Fruit fly (Drosophila melanogaster) whole organism: Measurements from ENCODE around the gene lmd.

Experiments
- CG8478 ChIP-seq: fragments of >200 bp; optimal IDR thresholded peaks from 2 replicates; lab custom pipeline; 2018; ENCODE audit warnings: inconsistent platforms
- Dll ChIP-seq: fragments of >200 bp; optimal IDR thresholded peaks from 2 replicates; lab custom pipeline; 2017
- EcR ChIP-seq, 2 experiments: fragments of >200 bp; optimal IDR thresholded peaks; 2 replicates each; lab custom pipeline; 2017; ENCODE audit warnings: missing biosample characterization in 2 of 2, missing genetic modification characterization in 2 of 2, missing genetic modification reagents in 2 of 2
- pan ChIP-seq: fragments of >200 bp; optimal IDR thresholded peaks from 2 replicates; lab custom pipeline; 2017
- psq ChIP-seq: fragments of >200 bp; optimal IDR thresholded peaks from 2 replicates; lab custom pipeline; 2017
- usp ChIP-seq: fragments of >200 bp; optimal IDR thresholded peaks from 2 replicates; lab custom pipeline; 2017; ENCODE audit warnings: missing biosample characterization, missing genetic modification characterization, mixed read lengths

Gene lmd

DNA sequence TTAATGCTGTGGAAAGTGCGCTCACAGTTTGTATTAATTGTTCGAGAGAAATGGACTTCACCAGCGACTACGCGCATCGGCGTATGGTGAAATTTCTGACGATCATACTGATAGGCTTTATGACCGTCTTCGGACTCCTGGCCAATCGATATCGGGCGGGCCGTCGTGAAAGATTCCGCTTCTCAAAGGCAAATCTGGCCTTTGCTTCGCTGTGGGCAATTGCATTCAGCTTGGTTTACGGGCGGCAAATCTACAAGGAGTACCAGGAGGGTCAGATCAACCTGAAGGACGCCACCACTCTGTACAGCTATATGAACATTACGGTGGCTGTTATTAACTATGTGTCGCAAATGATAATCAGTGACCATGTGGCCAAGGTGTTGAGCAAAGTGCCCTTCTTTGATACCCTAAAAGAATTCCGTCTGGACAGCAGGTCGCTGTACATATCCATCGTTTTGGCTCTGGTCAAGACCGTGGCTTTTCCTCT lies 25.2 kb upstream of the lmd start, which contains the start of gene Gr94a:
TSS of gene Gr94a (plus strand) at position 51 of the 487 bp plus-strand sequence.
- TF ChIP-seq pan (no peak), EcR (GFP tag; optimal IDR thresholded peaks at IDR 0.05; lab: Kevin White, UChicago) (no peak), psq (no peak), usp (GFP tag; lab: Kevin White, UChicago) (no peak), Dll (no peak), CG8478 (no peak)

DNA sequence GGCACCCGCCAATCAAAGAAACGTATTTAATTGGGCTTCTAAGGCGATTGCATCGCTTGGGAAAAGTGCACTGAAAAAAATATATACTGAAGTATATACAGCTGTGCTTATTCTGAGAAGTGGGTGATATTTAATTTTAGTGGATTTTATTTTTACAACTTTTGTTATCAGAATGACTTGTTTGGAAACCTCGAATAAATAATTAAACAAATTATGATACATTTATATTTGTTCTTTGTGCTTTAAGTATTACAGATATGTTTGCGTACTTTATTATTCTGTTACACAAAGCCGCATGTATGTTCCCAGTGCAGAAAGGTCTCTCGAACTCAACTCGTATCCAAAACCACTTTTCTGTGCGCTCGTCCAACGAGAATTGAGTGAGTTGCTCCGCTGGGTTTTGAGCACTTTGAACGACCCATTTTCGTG lies 22.2 kb upstream of the lmd start:
- TF ChIP-seq CG8478 (no peak), psq (no peak), Dll (no peak), EcR (GFP tag; optimal IDR thresholded peaks at IDR 0.05; lab: Kevin White, UChicago) (no peak), pan (no peak), usp (GFP tag; lab: Kevin White, UChicago) (no peak)

DNA sequence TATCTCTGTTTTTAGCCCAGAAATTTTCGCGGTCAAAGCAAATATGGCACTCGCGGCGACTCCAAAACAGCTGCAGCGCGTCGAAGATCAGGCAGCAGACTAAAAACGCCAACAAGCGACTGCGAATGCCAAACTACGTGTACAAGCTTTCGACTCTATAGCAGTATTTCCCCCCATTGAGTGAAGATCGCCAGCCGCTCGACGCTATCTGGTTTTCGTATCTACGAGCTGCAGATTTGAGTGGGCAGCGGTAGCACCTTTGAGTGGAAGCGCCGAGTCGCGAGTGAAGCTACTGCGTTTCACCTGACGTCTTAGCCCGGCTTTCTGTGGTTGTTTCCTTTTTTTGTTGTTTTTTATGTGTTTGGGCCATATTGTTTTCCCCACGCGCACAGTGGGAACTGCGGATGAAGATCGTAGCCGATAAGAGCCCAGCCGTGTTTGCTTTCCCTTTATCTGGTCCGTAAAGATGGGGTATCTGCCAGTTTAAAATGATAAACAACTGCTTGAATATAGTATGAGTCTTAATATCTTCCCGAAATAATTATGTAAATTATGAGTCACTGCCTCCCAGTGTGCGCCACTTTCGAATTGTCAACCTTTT lies 21.7 kb upstream of the lmd start, which contains the start of gene CG17121:
TSS of gene CG17121 (minus strand) at position 126 of the 601 bp plus-strand sequence.
- TF ChIP-seq Dll (no peak), pan (no peak), CG8478 (no peak), psq (no peak), usp (GFP tag; lab: Kevin White, UChicago) (no peak), EcR (GFP tag; optimal IDR thresholded peaks at IDR 0.05; lab: Kevin White, UChicago) (no peak)

DNA sequence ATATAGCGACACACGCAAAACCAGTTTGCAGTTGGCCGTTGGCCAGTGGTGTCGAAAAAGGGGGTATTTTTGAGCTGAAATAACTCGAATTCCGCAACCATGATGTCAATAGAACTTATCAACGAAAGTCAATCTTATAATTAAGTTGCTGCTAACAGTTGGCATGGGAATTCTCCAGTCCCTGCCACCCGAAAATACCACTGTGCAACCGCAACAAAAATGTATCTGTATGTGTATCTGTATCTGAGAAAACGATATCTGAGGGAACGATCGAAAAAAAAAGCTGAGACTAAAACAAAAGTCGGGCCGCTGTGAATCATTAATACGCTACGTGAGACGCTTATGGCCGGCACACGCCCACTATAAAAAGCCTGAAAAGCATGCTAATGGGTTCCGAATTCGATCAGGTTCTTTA lies 20.0 kb upstream of the lmd start:
- TF ChIP-seq usp (GFP tag; lab: Kevin White, UChicago), result no peak
- peak in 1 of 2 experiments; percentile 12 for TF ChIP-seq EcR (GFP tag; optimal IDR thresholded peaks at IDR 0.05; lab: Kevin White, UChicago)

DNA sequence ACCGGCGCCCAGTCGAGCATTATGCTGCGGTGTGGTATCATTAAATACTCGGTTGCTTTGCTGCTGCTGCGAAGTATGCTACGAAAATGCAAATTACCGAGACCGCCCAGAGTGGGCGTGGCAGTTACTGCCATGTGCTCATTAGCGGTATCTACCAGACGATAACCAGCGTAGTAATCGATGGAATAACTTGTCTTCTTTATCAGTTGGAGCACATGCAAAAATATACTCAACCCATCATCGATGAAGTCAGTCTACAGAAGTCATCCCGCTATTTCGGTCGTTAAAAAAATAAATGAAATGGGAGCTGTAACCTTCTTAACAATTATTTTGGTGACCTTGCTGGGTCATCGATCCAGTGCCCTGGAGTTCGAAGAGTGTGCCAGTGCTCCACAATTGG lies 17.2 kb upstream of the lmd start, which contains the start of gene CG13837:
TSS of gene CG13837 (plus strand) at position 301 of the 400 bp plus-strand sequence.
- TF ChIP-seq Dll, result no peak
- TF ChIP-seq pan, result no peak
- no peak for TF ChIP-seq CG8478
- no peak for TF ChIP-seq usp (GFP tag; lab: Kevin White, UChicago)
- TF ChIP-seq EcR (GFP tag; optimal IDR thresholded peaks at IDR 0.05; lab: Kevin White, UChicago), result no peak
- no peak for TF ChIP-seq psq

DNA sequence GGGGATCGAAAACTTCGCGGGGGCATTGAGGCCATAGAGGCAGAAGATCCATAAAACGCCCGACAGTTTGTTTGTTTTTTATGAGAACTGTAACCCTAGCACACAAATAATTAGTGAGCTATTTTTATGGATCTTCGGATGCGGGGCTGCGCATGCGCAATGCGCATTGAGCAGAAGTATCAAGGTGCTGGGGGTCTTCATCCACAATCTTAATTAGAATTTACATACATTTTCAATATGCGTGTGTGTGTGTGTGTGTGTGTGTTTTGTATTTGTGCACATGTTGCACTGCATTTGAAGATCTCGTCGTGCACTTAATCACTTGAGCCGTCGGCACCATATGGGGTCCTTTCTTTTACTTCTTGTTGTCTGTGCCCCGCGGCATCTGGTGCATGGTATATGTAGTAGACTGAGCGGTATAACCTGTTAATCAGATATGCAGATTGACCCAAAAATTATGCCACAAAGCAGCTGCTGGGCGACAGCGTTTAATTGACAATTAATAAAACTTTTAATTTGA lies 16.3 kb upstream of the lmd start:
- TF ChIP-seq CG8478 (no peak), Dll (no peak), psq (no peak), pan (no peak), EcR (GFP tag; optimal IDR thresholded peaks at IDR 0.05; lab: Kevin White, UChicago) (no peak), usp (GFP tag; lab: Kevin White, UChicago) (no peak)

DNA sequence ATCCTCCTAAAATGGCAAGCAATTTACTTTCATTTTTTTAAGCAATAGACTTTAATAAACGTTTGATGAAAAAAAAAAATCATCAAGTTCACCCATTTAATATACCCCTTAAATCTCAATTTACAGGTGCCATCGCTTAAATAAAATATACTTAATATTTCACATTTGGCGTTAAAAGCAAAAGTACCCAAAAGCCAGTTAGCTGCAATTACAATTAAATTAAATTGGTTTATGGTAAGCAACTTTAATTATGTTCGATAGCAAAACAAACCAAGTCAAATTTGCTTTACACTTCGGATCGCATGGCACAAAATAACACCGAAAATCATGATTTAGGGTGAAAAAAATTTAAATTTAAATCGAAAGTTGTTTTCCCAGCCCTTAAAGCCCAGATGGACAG lies 15.4 kb upstream of the lmd start, which contains the start of gene CG13838:
TSS of gene CG13838 (plus strand) at position 301 of the 400 bp plus-strand sequence.
- no peak for TF ChIP-seq psq
- no peak for TF ChIP-seq Dll
- no peak for TF ChIP-seq usp (GFP tag; lab: Kevin White, UChicago)
- no peak for TF ChIP-seq pan
- no peak for TF ChIP-seq CG8478
- no peak for TF ChIP-seq EcR (GFP tag; optimal IDR thresholded peaks at IDR 0.05; lab: Kevin White, UChicago)

DNA sequence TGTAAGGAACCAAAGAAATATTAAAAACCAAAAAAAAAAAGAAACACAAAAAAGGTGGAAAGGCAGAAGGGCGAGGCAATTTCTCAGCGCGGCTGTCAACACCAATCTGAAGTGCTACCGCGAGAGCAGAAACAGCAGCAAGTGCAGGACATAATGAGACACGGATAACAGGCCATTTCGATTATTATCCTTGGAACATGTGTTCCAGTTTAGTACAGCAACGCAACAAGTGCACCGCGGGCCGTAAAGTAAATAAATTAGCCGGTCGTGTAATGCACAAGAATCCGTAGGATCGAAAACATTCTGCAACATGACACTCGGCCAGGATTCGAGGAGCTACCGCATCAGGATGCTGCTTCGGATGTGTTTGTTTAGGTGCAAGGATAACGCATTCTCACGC lies 11.5 kb upstream of the lmd start:
- TF ChIP-seq pan (no peak), CG8478 (no peak), psq (no peak), EcR (GFP tag; optimal IDR thresholded peaks at IDR 0.05; lab: Kevin White, UChicago) (no peak), usp (GFP tag; lab: Kevin White, UChicago) (no peak), Dll (no peak)

DNA sequence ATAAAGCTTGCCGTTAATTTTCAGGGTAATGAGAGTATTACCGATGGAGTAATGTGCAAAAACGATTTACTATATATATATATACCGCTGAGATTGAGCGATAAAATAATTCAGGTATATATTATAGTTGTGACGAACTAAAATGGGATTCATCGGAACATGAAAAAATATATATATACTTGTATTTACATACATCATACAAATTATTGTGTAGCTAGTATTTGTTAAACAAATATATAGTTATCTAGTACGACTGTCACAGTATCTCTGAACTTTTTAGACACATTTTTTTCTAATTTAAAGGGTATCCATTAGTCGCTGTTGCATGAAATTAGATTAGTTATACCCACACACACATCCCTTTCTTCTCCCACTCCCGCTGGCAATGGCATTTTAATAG lies 9.8 kb upstream of the lmd start:
- TF ChIP-seq Dll (no peak), pan (no peak)

DNA sequence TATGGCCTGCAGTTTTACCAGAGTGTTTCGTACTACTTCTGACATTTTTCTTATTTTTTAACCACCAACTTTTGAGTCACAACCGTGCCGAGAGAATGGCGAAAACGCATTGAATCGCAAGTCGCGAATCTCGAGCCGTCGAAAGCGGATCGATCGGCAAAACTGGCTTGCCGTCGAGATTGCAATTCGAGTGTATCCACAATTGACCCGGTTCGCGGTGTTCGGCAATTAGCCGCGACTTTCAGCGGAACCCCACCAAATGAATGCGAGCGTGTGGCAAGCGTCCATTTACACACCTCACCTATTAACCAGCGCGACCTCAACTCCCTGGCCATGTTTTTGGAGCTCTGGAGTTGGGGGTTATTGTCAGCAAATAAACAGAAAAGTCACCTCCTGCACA lies 8.9 kb upstream of the lmd start, which contains the start of gene CG13833:
TSS of gene CG13833 (minus strand) at position 101 of the 400 bp plus-strand sequence.
- no peak for TF ChIP-seq pan
- TF ChIP-seq psq, result no peak
- TF ChIP-seq CG8478, result no peak
- no peak for TF ChIP-seq usp (GFP tag; lab: Kevin White, UChicago)
- TF ChIP-seq Dll, result no peak
- no peak for TF ChIP-seq EcR (GFP tag; optimal IDR thresholded peaks at IDR 0.05; lab: Kevin White, UChicago)

DNA sequence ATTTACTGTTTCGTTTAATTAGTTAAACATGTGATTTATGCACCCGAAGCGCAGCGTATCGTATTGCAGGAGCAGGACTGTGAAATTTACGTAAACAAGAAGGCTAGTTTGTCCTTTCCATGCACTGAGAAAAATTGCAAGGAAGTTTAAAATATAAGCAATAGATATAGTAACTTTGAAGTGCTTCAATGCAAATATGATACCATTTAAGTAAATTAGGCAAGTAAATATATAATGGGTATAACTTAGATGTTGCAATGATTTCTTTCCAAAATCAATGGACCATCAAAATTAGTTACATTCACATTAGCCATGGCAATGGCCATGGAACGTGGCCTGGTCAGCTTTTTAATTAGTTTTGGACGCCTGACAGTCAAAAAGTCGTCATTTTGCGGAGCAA lies 4.4 kb upstream of the lmd start:
- TF ChIP-seq EcR (GFP tag; optimal IDR thresholded peaks at IDR 0.05; lab: Kevin White, UChicago) (no peak), pan (no peak), psq (no peak), CG8478 (no peak), usp (GFP tag; lab: Kevin White, UChicago) (no peak), Dll (no peak)

DNA sequence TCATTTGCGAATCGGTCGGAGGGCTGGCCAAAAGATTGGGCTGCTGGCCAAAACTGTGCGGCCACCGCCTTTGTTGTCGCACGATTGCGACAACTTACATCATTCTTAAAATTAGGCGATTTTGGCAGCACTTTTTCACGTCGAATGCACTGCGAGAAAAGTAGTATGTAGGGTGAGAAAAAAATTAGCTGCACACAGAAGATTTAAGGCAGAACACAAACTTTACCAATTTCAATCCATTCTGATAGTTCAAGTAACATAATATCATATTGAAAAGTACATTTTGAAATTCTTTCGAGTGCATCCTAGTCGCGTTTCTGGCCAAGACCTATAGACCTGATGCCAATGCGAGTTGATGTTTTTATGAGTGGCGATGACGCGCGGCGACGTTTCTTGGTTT lies 2.0 kb upstream of the lmd start:
- TF ChIP-seq psq (no peak), usp (GFP tag; lab: Kevin White, UChicago) (no peak), pan (no peak), CG8478 (no peak), EcR (GFP tag; optimal IDR thresholded peaks at IDR 0.05; lab: Kevin White, UChicago) (no peak), Dll (no peak)

DNA sequence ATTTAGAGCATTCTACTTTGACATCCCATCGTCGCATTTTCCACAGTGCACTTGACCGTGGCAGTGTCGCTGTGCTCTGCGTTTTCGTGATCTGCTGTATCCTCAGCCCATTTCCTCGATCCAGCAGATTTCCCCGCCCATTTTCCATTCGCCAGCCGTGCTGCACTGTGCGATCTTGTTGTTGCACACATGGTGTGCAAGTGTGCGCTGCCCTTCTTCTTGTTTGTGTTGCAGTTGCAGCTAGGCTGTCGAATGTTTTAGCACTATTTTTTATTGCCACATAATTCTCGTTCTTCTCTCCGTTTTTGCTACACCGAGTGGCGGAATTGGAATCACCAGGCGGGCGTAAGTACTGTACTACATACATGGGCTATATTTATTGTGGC lies 908 bp upstream of the lmd start:
- no peak for TF ChIP-seq psq
- TF ChIP-seq EcR (GFP tag; optimal IDR thresholded peaks at IDR 0.05; lab: Kevin White, UChicago), result no peak
- TF ChIP-seq Dll, result no peak
- TF ChIP-seq pan, result no peak
- no peak for TF ChIP-seq usp (GFP tag; lab: Kevin White, UChicago)
- no peak for TF ChIP-seq CG8478
